Fruit fly (Drosophila melanogaster): ENCODE measurements around the gene CG42692.

The CG42692 gene

dm6 chr2L:14024051-14024745 lies 16.3 kb downstream of the CG42692 start (continued):
- TF ChIP-seq CG7963 (GFP tag; IDR thresholded peaks at IDR 0.05; ENCODE audit: partially characterized antibody) (no peak), CG9932 (GFP tag; IDR thresholded peaks at IDR 0.05) (peak; percentile 88), Nf-YB (GFP tag; optimal IDR thresholded peaks at IDR 0.05) (peak; percentile 91), Lhr (GFP tag; optimal IDR thresholded peaks at IDR 0.05) (peak; percentile 100), Hey (tag; optimal IDR thresholded peaks at IDR 0.05) (peak; percentile 100), rib (GFP tag; IDR thresholded peaks at IDR 0.05) (peak; percentile 99), CG15011 (GFP tag; optimal IDR thresholded peaks at IDR 0.05) (peak; percentile 100), CG10366 (GFP tag; IDR thresholded peaks at IDR 0.05) (peak; percentile 95), nerfin-2 (GFP tag; IDR thresholded peaks at IDR 0.05; ENCODE audit: partially characterized antibody) (no peak), CG18011 (GFP tag; optimal IDR thresholded peaks at IDR 0.05) (peak; percentile 91), CG10147 (GFP tag; optimal IDR thresholded peaks at IDR 0.05) (peak; percentile 96), unc-4 (GFP tag; IDR thresholded peaks at IDR 0.05; ENCODE audit: partially characterized antibody) (no peak), lola (GFP tag; optimal IDR thresholded peaks at IDR 0.05) (peak in 1 of 3 experiments; percentile 98), CG14667 (GFP tag; IDR thresholded peaks at IDR 0.05) (peak; percentile 92), wdn (GFP tag; IDR thresholded peaks at IDR 0.05) (peak; percentile 95), gfzf (GFP tag; optimal IDR thresholded peaks at IDR 0.05) (peak; percentile 50), zfh1 (GFP tag; IDR thresholded peaks at IDR 0.05) (peak; percentile 99), CG31224 (GFP tag; IDR thresholded peaks at IDR 0.05) (peak; percentile 99), org-1 (GFP tag; optimal IDR thresholded peaks at IDR 0.05) (peak; percentile 100), CG14965 (GFP tag; optimal IDR thresholded peaks at IDR 0.05; ENCODE audit: borderline replicate concordance) (peak; percentile 96), chinmo (GFP tag; IDR thresholded peaks at IDR 0.05; ENCODE audit: partially characterized antibody) (peak; percentile 93; the same call in 2 of the 4 replicates), CG15073 (GFP tag; optimal IDR thresholded peaks at IDR 0.05) (peak; percentile 91), tin (GFP tag; optimal IDR thresholded peaks at IDR 0.05) (peak; percentile 95), h (optimal IDR thresholded peaks at IDR 0.05) (no peak), CG3407 (GFP tag; optimal IDR thresholded peaks at IDR 0.05) (peak; percentile 100), ewg (GFP tag; optimal IDR thresholded peaks at IDR 0.05) (peak; percentile 99), tx (GFP tag; optimal IDR thresholded peaks at IDR 0.05) (peak; percentile 97), ato (GFP tag; IDR thresholded peaks at IDR 0.05; ENCODE audit: partially characterized antibody) (0 out of 2 replicates have a peak, but pooled peaks have one; percentile 49), CG11696 (GFP tag; IDR thresholded peaks at IDR 0.05) (peak; percentile 97), dan (GFP tag; IDR thresholded peaks at IDR 0.05) (0 out of 2 replicates have a peak, but pooled peaks have one; percentile 29), crc (GFP tag; optimal IDR thresholded peaks at IDR 0.05) (peak; percentile 99), TFAM (GFP tag; optimal IDR thresholded peaks at IDR 0.05) (peak; percentile 97), Hr39 (optimal IDR thresholded peaks at IDR 0.05) (no peak), bbx (GFP tag; IDR thresholded peaks at IDR 0.05; ENCODE audit: partially characterized antibody) (no peak), grn (GFP tag; optimal IDR thresholded peaks at IDR 0.05) (peak; percentile 100), eyg (GFP tag; optimal IDR thresholded peaks at IDR 0.05) (peak; percentile 100), ara (GFP tag; IDR thresholded peaks at IDR 0.05) (peak; percentile 100), lbe (GFP tag; optimal IDR thresholded peaks at IDR 0.05) (peak; percentile 93), CG7357 (GFP tag; IDR thresholded peaks at IDR 0.05) (peak; percentile 90), usp (GFP tag; optimal IDR thresholded peaks at IDR 0.05) (no peak), Oaz (GFP tag; IDR thresholded peaks at IDR 0.05) (peak; percentile 94), CG11695 (GFP tag; IDR thresholded peaks at IDR 0.05) (peak; percentile 98), CG18764 (GFP tag; optimal IDR thresholded peaks at IDR 0.05) (peak; percentile 100), CG8388 (GFP tag; optimal IDR thresholded peaks at IDR 0.05) (peak; percentile 96), HLH4C (GFP tag; IDR thresholded peaks at IDR 0.05; ENCODE audit: partially characterized antibody) (peak; percentile 30; the same call in 1 of the 3 replicates), CG1792 (GFP tag; optimal IDR thresholded peaks at IDR 0.05) (peak; percentile 100), ATbp (GFP tag; optimal IDR thresholded peaks at IDR 0.05) (peak; percentile 100), CG12744 (GFP tag; optimal IDR thresholded peaks at IDR 0.05) (peak; percentile 99), Meics (GFP tag; optimal IDR thresholded peaks at IDR 0.05) (peak; percentile 99)
